Fruit fly (Drosophila melanogaster): ENCODE results near the gene nullo.
A peak's percentile ranks its signal among the peaks of the same experiment; 100 is the strongest.

Gene nullo

dm6 chrX:7011063-7011743, 38.1 kb upstream of the nullo start, which contains the start of the genes cm, sloth1 and sloth2 (continued):
- TF ChIP-seq dimm (GFP tag; IDR thresholded peaks at IDR 0.05) (peak; percentile 49; the same call in 1 of the 2 replicates), otp (GFP tag; IDR thresholded peaks at IDR 0.05) (peak; percentile 73), kay (GFP tag; optimal IDR thresholded peaks at IDR 0.05) (peak; percentile 70), mld (GFP tag; IDR thresholded peaks at IDR 0.05; ENCODE audit: partially characterized antibody) (no peak), Trl (optimal IDR thresholded peaks at IDR 0.05) (no peak), Trl (GFP tag; optimal IDR thresholded peaks at IDR 0.05) (peak; percentile 90), CrebB (tag; optimal IDR thresholded peaks at IDR 0.05) (peak; percentile 80), Nf-YB (GFP tag; optimal IDR thresholded peaks at IDR 0.05) (peak; percentile 61), CG10431 (GFP tag; optimal IDR thresholded peaks at IDR 0.05) (peak; percentile 31), Xrp1 (GFP tag; IDR thresholded peaks at IDR 0.05) (peak; percentile 91), CG18764 (GFP tag; optimal IDR thresholded peaks at IDR 0.05) (peak; percentile 69), HmgZ (tag; optimal IDR thresholded peaks at IDR 0.05) (peak; percentile 94), amos (GFP tag; IDR thresholded peaks at IDR 0.05; ENCODE audit: partially characterized antibody) (peak; percentile 79), CG3726 (GFP tag; IDR thresholded peaks at IDR 0.05) (peak; percentile 65; the same call in 2 of the 3 replicates), CG5180 (GFP tag; optimal IDR thresholded peaks at IDR 0.05) (peak; percentile 47), Tbp (GFP tag; optimal IDR thresholded peaks at IDR 0.05) (no peak), bbx (GFP tag; IDR thresholded peaks at IDR 0.05; ENCODE audit: partially characterized antibody) (peak; percentile 75), pum (GFP tag; optimal IDR thresholded peaks at IDR 0.05) (peak; percentile 82), CG10565 (GFP tag; optimal IDR thresholded peaks at IDR 0.05) (no peak), CHES-1-like (GFP tag; optimal IDR thresholded peaks at IDR 0.05) (peak; percentile 86), CoRest (tag; optimal IDR thresholded peaks at IDR 0.05) (peak; percentile 90), NC2α (GFP tag; optimal IDR thresholded peaks at IDR 0.05) (peak; percentile 69), CG15696 (tag; optimal IDR thresholded peaks at IDR 0.05) (peak; percentile 87), salm (tag; optimal IDR thresholded peaks at IDR 0.05) (peak; percentile 74), Max (GFP tag; optimal IDR thresholded peaks at IDR 0.05) (peak; percentile 76), CG15269 (tag; optimal IDR thresholded peaks at IDR 0.05) (peak; percentile 87), Fer3 (tag; optimal IDR thresholded peaks at IDR 0.05) (peak; percentile 79), cwo (GFP tag; optimal IDR thresholded peaks at IDR 0.05) (peak; percentile 54), pzg (GFP tag; optimal IDR thresholded peaks at IDR 0.05) (peak; percentile 53), rib (GFP tag; IDR thresholded peaks at IDR 0.05) (peak; percentile 86), Lpt (GFP tag; optimal IDR thresholded peaks at IDR 0.05) (no peak), Neu2 (GFP tag; optimal IDR thresholded peaks at IDR 0.05; ENCODE audit: borderline replicate concordance) (peak; percentile 35), CG12236 (GFP tag; optimal IDR thresholded peaks at IDR 0.05) (peak; percentile 71), gsb (GFP tag; IDR thresholded peaks at IDR 0.05) (peak; percentile 67), Rx (GFP tag; IDR thresholded peaks at IDR 0.05) (peak; percentile 87), E2f2 (GFP tag; IDR thresholded peaks at IDR 0.05) (peak; percentile 60), CG10979 (tag; optimal IDR thresholded peaks at IDR 0.05) (peak; percentile 79), ken (GFP tag; IDR thresholded peaks at IDR 0.05) (peak; percentile 92), Drgx (GFP tag; IDR thresholded peaks at IDR 0.05) (peak; percentile 79), Dref (GFP tag; IDR thresholded peaks at IDR 0.05) (peak; percentile 24; the same call in 1 of the 2 replicates), stc (GFP tag; IDR thresholded peaks at IDR 0.05) (peak; percentile 81), CG12071 (GFP tag; optimal IDR thresholded peaks at IDR 0.05) (peak; percentile 55), fd96Cb (tag; optimal IDR thresholded peaks at IDR 0.05) (peak; percentile 75), CG12942 (GFP tag; optimal IDR thresholded peaks at IDR 0.05) (peak; percentile 88), D (optimal IDR thresholded peaks at IDR 0.05) (no peak), D (GFP tag; optimal IDR thresholded peaks at IDR 0.05) (peak; percentile 63), ftz-f1 (GFP tag; optimal IDR thresholded peaks at IDR 0.05) (peak; percentile 45), wdn (GFP tag; IDR thresholded peaks at IDR 0.05) (peak; percentile 81), cg (GFP tag; optimal IDR thresholded peaks at IDR 0.05) (no peak), chinmo (GFP tag; IDR thresholded peaks at IDR 0.05; ENCODE audit: partially characterized antibody) (0 out of 4 replicates have a peak, but pooled peaks have one; percentile 42)
